Fruit fly (Drosophila melanogaster): ENCODE measurements around the gene CG13063.

The CG13063 gene

DNA sequence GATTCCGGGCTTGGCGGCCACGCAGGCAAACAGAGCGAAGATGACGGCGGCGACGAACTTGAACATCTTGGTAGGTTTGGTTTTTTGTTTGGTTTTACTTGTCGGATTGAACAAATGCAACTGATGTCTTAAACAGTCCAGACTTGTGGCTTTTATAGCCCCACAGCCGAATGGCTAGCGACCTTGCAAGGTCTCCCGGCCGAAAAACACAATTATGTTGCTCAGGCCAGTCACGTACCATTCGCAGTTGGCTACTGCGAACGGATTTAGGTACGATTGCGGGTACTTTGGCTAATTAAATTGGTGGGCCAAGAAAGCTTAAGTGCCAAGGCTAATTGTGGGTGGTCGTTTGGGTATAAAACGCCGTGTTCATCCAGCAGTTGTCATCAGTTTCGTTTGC lies 41.4 kb upstream of the CG13063 start, which contains the start of the genes CG13051 and CG13069:
Gene CG13051, minus strand, starts transcription at position 101 of the 400 bp plus-strand sequence.
Gene CG13069, plus strand, starts transcription at position 386 of the 400 bp plus-strand sequence.
- TF ChIP-seq Ets98B (GFP tag; IDR thresholded peaks at IDR 0.05) (no peak), CG13204 (GFP tag; optimal IDR thresholded peaks at IDR 0.05) (no peak), CG8159 (tag; optimal IDR thresholded peaks at IDR 0.05) (no peak), rn (GFP tag; IDR thresholded peaks at IDR 0.05) (no peak), Pif1A (GFP tag; optimal IDR thresholded peaks at IDR 0.05) (no peak), Snoo (tag; optimal IDR thresholded peaks at IDR 0.05) (no peak), CG15710 (tag; optimal IDR thresholded peaks at IDR 0.05) (no peak), CG8301 (tag; optimal IDR thresholded peaks at IDR 0.05) (no peak)

DNA sequence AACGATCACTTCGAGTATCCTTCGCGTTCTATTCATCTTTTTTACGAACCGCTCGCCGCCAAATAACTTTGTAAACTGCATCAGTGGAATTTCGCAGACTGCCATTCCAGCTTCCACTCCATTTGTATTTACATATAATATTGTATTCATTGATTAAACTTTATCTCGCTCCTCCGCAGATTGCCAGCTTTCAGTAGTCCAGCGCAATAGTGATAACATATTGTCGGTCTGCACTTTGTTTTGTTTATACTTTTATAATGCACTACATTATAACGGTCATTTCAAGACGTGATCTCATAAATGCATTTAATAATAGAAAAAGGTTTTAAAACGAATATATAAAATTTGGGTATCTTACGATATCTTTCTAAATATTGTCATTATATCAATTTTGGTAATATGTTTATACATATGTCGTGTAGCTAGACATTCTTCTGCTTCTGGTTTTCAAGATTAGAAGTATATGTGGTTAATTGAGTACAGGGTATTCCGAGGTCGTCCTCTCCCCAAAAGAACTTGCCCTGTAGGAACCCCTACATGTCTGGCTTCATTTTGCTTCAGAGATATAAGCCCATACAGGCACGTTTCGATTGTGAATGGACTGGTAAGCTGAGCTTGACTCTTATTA lies 38.2 kb upstream of the CG13063 start, which contains the start of gene CG4950:
Gene CG4950, minus strand, starts transcription at position 51 of the 628 bp plus-strand sequence.
- TF ChIP-seq CG9948 (tag; optimal IDR thresholded peaks at IDR 0.05), result peak; percentile 53
- TF ChIP-seq CG32121 (GFP tag; IDR thresholded peaks at IDR 0.05), result no peak
- no peak for TF ChIP-seq CG10348 (GFP tag; IDR thresholded peaks at IDR 0.05)
- no peak for TF ChIP-seq rn (GFP tag; IDR thresholded peaks at IDR 0.05)
- no peak for TF ChIP-seq EcR (GFP tag; optimal IDR thresholded peaks at IDR 0.05)
- TF ChIP-seq CG8159 (tag; optimal IDR thresholded peaks at IDR 0.05), result peak; percentile 75
- no peak for TF ChIP-seq CG13204 (GFP tag; optimal IDR thresholded peaks at IDR 0.05)
- no peak for TF ChIP-seq fd96Ca (GFP tag; IDR thresholded peaks at IDR 0.05)
- TF ChIP-seq D1 (tag; optimal IDR thresholded peaks at IDR 0.05), result no peak
- peak; percentile 73 for TF ChIP-seq CG15710 (tag; optimal IDR thresholded peaks at IDR 0.05)
- peak; percentile 22 for TF ChIP-seq Pif1A (GFP tag; optimal IDR thresholded peaks at IDR 0.05)
- TF ChIP-seq Ets98B (GFP tag; IDR thresholded peaks at IDR 0.05), result no peak
- TF ChIP-seq CG12605 (GFP tag; IDR thresholded peaks at IDR 0.05), result no peak
- no peak; the same call in 2 of the 3 replicates for TF ChIP-seq CG4496 (GFP tag; IDR thresholded peaks at IDR 0.05)
- TF ChIP-seq Pif1B (GFP tag; optimal IDR thresholded peaks at IDR 0.05), result peak; percentile 10
- peak; percentile 65 for TF ChIP-seq CG14655 (GFP tag; optimal IDR thresholded peaks at IDR 0.05)
- TF ChIP-seq Snoo (tag; optimal IDR thresholded peaks at IDR 0.05), result no peak
- TF ChIP-seq CG8301 (tag; optimal IDR thresholded peaks at IDR 0.05), result peak; percentile 45
- TF ChIP-seq CG17806 (tag; optimal IDR thresholded peaks at IDR 0.05), result peak; percentile 57
- peak; percentile 12 for TF ChIP-seq gl (tag; optimal IDR thresholded peaks at IDR 0.05)
- peak; percentile 45 for TF ChIP-seq CG34367 (tag; optimal IDR thresholded peaks at IDR 0.05)

DNA sequence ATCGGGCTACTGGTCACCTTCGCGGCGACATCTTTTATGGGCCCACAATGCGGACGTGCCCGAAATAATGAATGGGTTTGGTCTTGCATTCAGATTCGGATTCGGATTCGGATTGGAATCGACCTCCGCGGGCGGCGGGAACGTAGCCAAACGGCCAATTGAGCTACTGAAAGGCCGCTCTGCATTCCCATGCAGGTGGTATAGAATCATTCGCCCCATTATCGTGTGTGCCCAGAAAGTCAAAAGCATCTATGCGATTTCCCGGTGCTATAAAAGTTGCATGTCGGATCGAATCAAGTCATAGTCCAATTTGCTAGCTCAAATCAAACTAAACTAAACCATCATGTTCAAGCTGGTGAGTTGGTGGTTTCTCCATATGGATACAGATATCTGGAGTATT lies 37.3 kb upstream of the CG13063 start, which contains the start of gene CG13068:
Gene CG13068, plus strand, starts transcription at position 301 of the 400 bp plus-strand sequence.
- TF ChIP-seq CG13204 (GFP tag; optimal IDR thresholded peaks at IDR 0.05), result no peak
- no peak for TF ChIP-seq rn (GFP tag; IDR thresholded peaks at IDR 0.05)
- TF ChIP-seq CG14655 (GFP tag; optimal IDR thresholded peaks at IDR 0.05), result no peak
- TF ChIP-seq CG8301 (tag; optimal IDR thresholded peaks at IDR 0.05), result no peak
- no peak for TF ChIP-seq CG34367 (tag; optimal IDR thresholded peaks at IDR 0.05)
- no peak for TF ChIP-seq gl (tag; optimal IDR thresholded peaks at IDR 0.05)
- TF ChIP-seq CG12605 (GFP tag; IDR thresholded peaks at IDR 0.05), result no peak
- TF ChIP-seq fd96Ca (GFP tag; IDR thresholded peaks at IDR 0.05), result no peak
- no peak for TF ChIP-seq CG9948 (tag; optimal IDR thresholded peaks at IDR 0.05)

DNA sequence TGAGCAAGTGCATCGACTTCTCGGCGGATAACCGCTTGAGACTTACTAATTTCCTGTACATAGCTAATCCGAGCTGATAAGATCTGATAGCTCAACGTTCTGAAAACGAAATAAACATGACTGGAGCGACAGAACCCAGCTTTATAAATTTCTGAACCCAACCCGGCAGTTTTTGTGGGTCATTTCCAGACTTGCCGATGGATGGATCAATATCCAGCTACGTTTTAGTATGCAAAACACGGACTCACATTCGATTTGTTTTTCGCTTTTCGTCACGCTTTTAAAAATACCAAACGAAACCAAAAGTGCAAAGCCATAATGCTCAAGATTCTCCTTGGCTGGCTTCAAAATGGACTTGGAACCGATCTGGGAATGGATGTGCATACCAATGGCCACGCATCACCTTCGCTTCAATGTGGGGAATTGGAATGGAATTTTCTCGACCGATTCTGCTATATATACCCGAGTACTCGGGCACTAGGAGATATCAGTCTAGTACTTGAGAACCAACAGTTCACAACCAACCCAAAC lies 35.5 kb upstream of the CG13063 start, which contains the start of the genes CG34248 and CG13067:
Gene CG34248, minus strand, starts transcription at position 101 of the 531 bp plus-strand sequence.
Gene CG13067, plus strand, starts transcription at position 481 of the 531 bp plus-strand sequence.
- TF ChIP-seq CG13204 (GFP tag; optimal IDR thresholded peaks at IDR 0.05) (no peak), CG34367 (tag; optimal IDR thresholded peaks at IDR 0.05) (no peak), EcR (GFP tag; optimal IDR thresholded peaks at IDR 0.05) (no peak), Snoo (tag; optimal IDR thresholded peaks at IDR 0.05) (no peak), CG10348 (GFP tag; IDR thresholded peaks at IDR 0.05) (no peak), CG4496 (GFP tag; IDR thresholded peaks at IDR 0.05) (no peak), Pif1A (GFP tag; optimal IDR thresholded peaks at IDR 0.05) (no peak), CG14655 (GFP tag; optimal IDR thresholded peaks at IDR 0.05) (no peak), CG9948 (tag; optimal IDR thresholded peaks at IDR 0.05) (no peak), CG17806 (tag; optimal IDR thresholded peaks at IDR 0.05) (no peak), Ets98B (GFP tag; IDR thresholded peaks at IDR 0.05) (no peak)

DNA sequence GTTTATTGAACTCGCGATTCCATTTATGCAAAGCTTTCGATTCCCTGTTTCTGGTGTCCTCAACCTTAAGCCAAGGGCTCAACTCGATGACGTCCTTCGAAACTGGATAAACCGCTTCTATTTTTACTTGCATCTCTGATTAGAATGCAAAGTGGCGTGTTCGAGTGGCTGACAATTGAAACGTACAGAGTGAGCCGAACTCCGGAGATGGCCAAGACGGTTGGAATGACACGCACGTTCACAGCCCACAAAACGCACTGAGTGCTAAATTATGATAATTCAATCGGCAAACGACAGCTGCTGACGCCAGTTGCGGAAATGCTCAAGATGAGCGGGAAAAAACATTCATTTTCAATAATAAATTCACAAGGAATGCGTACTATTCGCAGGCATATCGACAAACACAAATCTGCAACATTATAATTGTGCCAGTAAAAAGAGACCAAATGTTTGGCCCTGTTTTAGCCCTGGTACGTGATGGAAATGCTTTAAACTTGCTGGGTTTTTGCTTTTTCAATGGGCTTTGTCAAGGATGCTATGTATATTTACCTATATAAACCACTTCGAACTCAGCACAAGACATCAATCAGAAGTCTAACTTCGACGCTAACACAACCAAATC lies 34.0 kb upstream of the CG13063 start, which contains the start of gene CG13066:
Gene CG13066, plus strand, starts transcription at position 572 of the 622 bp plus-strand sequence.
- TF ChIP-seq CG10348 (GFP tag; IDR thresholded peaks at IDR 0.05), result no peak
- no peak for TF ChIP-seq CG32121 (GFP tag; IDR thresholded peaks at IDR 0.05)
- TF ChIP-seq Ets98B (GFP tag; IDR thresholded peaks at IDR 0.05), result no peak
- TF ChIP-seq CG8159 (tag; optimal IDR thresholded peaks at IDR 0.05), result no peak
- TF ChIP-seq CG12605 (GFP tag; IDR thresholded peaks at IDR 0.05), result no peak
- no peak for TF ChIP-seq fd96Ca (GFP tag; IDR thresholded peaks at IDR 0.05)
- TF ChIP-seq EcR (GFP tag; optimal IDR thresholded peaks at IDR 0.05), result peak; percentile 13
